Fruit fly (Drosophila melanogaster) whole organism, embryonic: ENCODE results near the gene Mrtf.

Experiments
- Ada2b ChIP-seq: fragments of 200-800 bp; sonication (Bioruptor generic); IDR thresholded peaks from 2 replicates; pipeline ENCODE4 v1.3.6; 2022; ENCODE audit warnings: missing biosample characterization, missing genetic modification characterization
- Antp ChIP-seq: fragments of 200-800 bp; sonication (Bioruptor generic); optimal IDR thresholded peaks from 3 replicates; lab custom pipeline; 2016; ENCODE audit warnings: missing biosample characterization, missing genetic modification characterization
- BtbVII ChIP-seq: fragments of 200-800 bp; sonication (Bioruptor generic); optimal IDR thresholded peaks from 3 replicates; lab custom pipeline; 2017; ENCODE audit warnings: missing biosample characterization, mild to moderate bottlenecking, missing genetic modification characterization
- CG1024 ChIP-seq: fragments of 200-800 bp; sonication (Bioruptor generic); IDR thresholded peaks from 2 replicates; pipeline ENCODE4 v1.3.6; 2022; ENCODE audit warnings: missing biosample characterization, missing genetic modification characterization
- CG10274 ChIP-seq: fragments of 200-800 bp; sonication (Bioruptor generic); optimal IDR thresholded peaks from 3 replicates; lab custom pipeline; 2017; ENCODE audit warnings: missing biosample characterization, mild to moderate bottlenecking, missing genetic modification characterization
- CG10366 ChIP-seq: fragments of 200-800 bp; sonication (Bioruptor generic); IDR thresholded peaks from 2 replicates; pipeline ENCODE4 v1.3.6; 2022; ENCODE audit warnings: missing biosample characterization, missing genetic modification characterization
- CG11093 ChIP-seq: fragments of 200-800 bp; sonication (Bioruptor generic); IDR thresholded peaks from 3 replicates; pipeline ENCODE4 v1.3.6; 2022; ENCODE audit warnings: missing biosample characterization, missing genetic modification characterization
- CG11723 ChIP-seq: fragments of 200-800 bp; sonication (Bioruptor generic); optimal IDR thresholded peaks from 2 replicates; lab custom pipeline; 2017; ENCODE audit warnings: missing biosample characterization, mild to moderate bottlenecking, missing genetic modification characterization
- CG12071 ChIP-seq: fragments of 200-800 bp; sonication (Bioruptor generic); optimal IDR thresholded peaks from 3 replicates; lab custom pipeline; 2018; ENCODE audit warnings: missing biosample characterization, mild to moderate bottlenecking, missing genetic modification characterization
- CG12744 ChIP-seq: fragments of 200-800 bp; sonication (Bioruptor generic); optimal IDR thresholded peaks from 2 replicates; lab custom pipeline; 2016; ENCODE audit warnings: missing biosample characterization, missing genetic modification characterization
- CG13123 ChIP-seq: fragments of 200-800 bp; sonication (Bioruptor generic); optimal IDR thresholded peaks from 2 replicates; lab custom pipeline; 2016; ENCODE audit warnings: missing biosample characterization, missing genetic modification characterization
- CG14860 ChIP-seq: fragments of 200-800 bp; sonication (Bioruptor generic); IDR thresholded peaks from 3 replicates; pipeline ENCODE4 v1.3.6; 2022; ENCODE audit warnings: missing biosample characterization, missing genetic modification characterization; ENCODE audit not compliant: partially characterized antibody
- CG16779 ChIP-seq: fragments of 200-800 bp; sonication (Bioruptor generic); IDR thresholded peaks from 2 replicates; pipeline ENCODE4 v1.3.6; 2022; ENCODE audit warnings: missing biosample characterization, missing genetic modification characterization
- CG17385 ChIP-seq: fragments of 200-800 bp; sonication (Bioruptor generic); optimal IDR thresholded peaks from 3 replicates; lab custom pipeline; 2018; ENCODE audit warnings: missing biosample characterization, mild to moderate bottlenecking, missing genetic modification characterization
- CG17612 ChIP-seq: fragments of 200-800 bp; sonication (Bioruptor generic); IDR thresholded peaks from 2 replicates; pipeline ENCODE4 v1.3.6; 2022; ENCODE audit warnings: missing biosample characterization, missing genetic modification characterization
- CG32532 ChIP-seq: fragments of 200-800 bp; sonication (Bioruptor generic); IDR thresholded peaks from 2 replicates; pipeline ENCODE4 v1.3.6; 2022; ENCODE audit warnings: missing biosample characterization, missing genetic modification characterization
- CG4820 ChIP-seq: fragments of 200-800 bp; sonication (Bioruptor generic); optimal IDR thresholded peaks from 3 replicates; lab custom pipeline; 2016; ENCODE audit warnings: missing biosample characterization, missing genetic modification characterization
- CG5953 ChIP-seq: fragments of 200-800 bp; sonication (Bioruptor generic); IDR thresholded peaks from 2 replicates; pipeline ENCODE4 v1.3.6; 2022; ENCODE audit warnings: missing biosample characterization, missing genetic modification characterization
- CG6654 ChIP-seq: fragments of 200-800 bp; sonication (Bioruptor generic); optimal IDR thresholded peaks from 2 replicates; lab custom pipeline; 2017; ENCODE audit warnings: missing biosample characterization, mild to moderate bottlenecking, missing genetic modification characterization
- CG9876 ChIP-seq: fragments of 200-800 bp; sonication (Bioruptor generic); optimal IDR thresholded peaks from 2 replicates; lab custom pipeline; 2016; ENCODE audit warnings: missing biosample characterization, missing genetic modification characterization
- CoRest ChIP-seq: fragments of 200-800 bp; sonication (Bioruptor generic); optimal IDR thresholded peaks from 3 replicates; lab custom pipeline; 2018; ENCODE audit warnings: missing biosample characterization, mild to moderate bottlenecking, missing genetic modification characterization, moderate library complexity
- CrebB ChIP-seq: fragments of 200-800 bp; sonication (Bioruptor generic); optimal IDR thresholded peaks from 3 replicates; lab custom pipeline; 2018; ENCODE audit warnings: missing biosample characterization, mild to moderate bottlenecking, missing genetic modification characterization
- Dip3 ChIP-seq: fragments of 200-800 bp; sonication (Bioruptor generic); optimal IDR thresholded peaks from 3 replicates; lab custom pipeline; 2016; ENCODE audit warnings: missing biosample characterization, missing genetic modification characterization
- Drgx ChIP-seq: fragments of 200-800 bp; sonication (Bioruptor generic); IDR thresholded peaks from 2 replicates; pipeline ENCODE4 v1.3.6; 2022; ENCODE audit warnings: missing biosample characterization, missing genetic modification characterization
- Fer1 ChIP-seq: fragments of 200-800 bp; sonication (Bioruptor generic); optimal IDR thresholded peaks from 2 replicates; lab custom pipeline; 2017; ENCODE audit warnings: missing biosample characterization, mild to moderate bottlenecking, missing genetic modification characterization
- HLH54F ChIP-seq: fragments of 200-800 bp; sonication (Bioruptor generic); optimal IDR thresholded peaks from 3 replicates; lab custom pipeline; 2016; ENCODE audit warnings: missing biosample characterization, missing genetic modification characterization
- Hand ChIP-seq: fragments of 200-800 bp; sonication (Bioruptor generic); optimal IDR thresholded peaks from 2 replicates; lab custom pipeline; 2017; ENCODE audit warnings: mild to moderate bottlenecking, missing biosample characterization, missing genetic modification reagents, missing genetic modification characterization
- Hmx ChIP-seq: fragments of 200-800 bp; sonication (Bioruptor generic); optimal IDR thresholded peaks from 2 replicates; lab custom pipeline; 2016; ENCODE audit warnings: missing biosample characterization, missing genetic modification characterization
- Hr3 ChIP-seq: fragments of 200-800 bp; sonication (Bioruptor generic); optimal IDR thresholded peaks from 3 replicates; lab custom pipeline; 2016; ENCODE audit warnings: missing biosample characterization, missing genetic modification characterization
- MBD-R2 ChIP-seq: fragments of 200-800 bp; sonication (Bioruptor generic); IDR thresholded peaks from 2 replicates; pipeline ENCODE4 v1.3.6; 2022; ENCODE audit warnings: missing biosample characterization, missing genetic modification characterization
- Max ChIP-seq: fragments of 200-800 bp; sonication (Bioruptor generic); optimal IDR thresholded peaks from 2 replicates; lab custom pipeline; 2016; ENCODE audit warnings: missing biosample characterization, mild to moderate bottlenecking, missing genetic modification characterization
- NFAT ChIP-seq: fragments of 200-800 bp; sonication (Bioruptor generic); IDR thresholded peaks from 2 replicates; pipeline ENCODE4 v1.3.6; 2022; ENCODE audit warnings: missing biosample characterization, missing genetic modification characterization
- Pdp1 ChIP-seq, 2 experiments: fragments of 200-800 bp; sonication (Bioruptor generic); optimal IDR thresholded peaks; 3 replicates each; lab custom pipeline; 2016; ENCODE audit warnings: missing biosample characterization in 2 of 2, missing genetic modification characterization in 2 of 2, mild to moderate bottlenecking in 1 of 2, moderate library complexity in 1 of 2
- Spps ChIP-seq: fragments of 200-800 bp; sonication (Bioruptor generic); optimal IDR thresholded peaks from 2 replicates; lab custom pipeline; 2018; ENCODE audit warnings: missing biosample characterization, mild to moderate bottlenecking, missing genetic modification characterization
- Stat92E ChIP-seq, 3 experiments: fragments of >200 bp in 2 of 3; fragments of 200-800 bp in 1 of 3; sonication (Bioruptor generic) in 1 of 3; optimal IDR thresholded peaks; 2 replicates each; lab custom pipeline; 2017 to 2019; ENCODE audit warnings: missing biosample characterization in 3 of 3, missing genetic modification characterization in 3 of 3, mild to moderate bottlenecking in 1 of 3, moderate library complexity in 1 of 3
- ac ChIP-seq: fragments of 200-800 bp; sonication (Bioruptor generic); optimal IDR thresholded peaks from 3 replicates; lab custom pipeline; 2017; ENCODE audit warnings: missing biosample characterization, mild to moderate bottlenecking, missing genetic modification characterization
- bbx ChIP-seq: fragments of 200-800 bp; sonication (Bioruptor generic); IDR thresholded peaks from 2 replicates; pipeline ENCODE4 v1.3.6; 2022; ENCODE audit warnings: missing biosample characterization, missing genetic modification characterization; ENCODE audit not compliant: partially characterized antibody
- bcd ChIP-seq: fragments of 200-800 bp; sonication (Bioruptor generic); optimal IDR thresholded peaks from 2 replicates; lab custom pipeline; 2017; ENCODE audit warnings: missing biosample characterization, mild to moderate bottlenecking, missing genetic modification characterization
- chinmo ChIP-seq: fragments of 200-800 bp; sonication (Bioruptor generic); IDR thresholded peaks from 4 replicates; pipeline ENCODE4 v1.3.6; 2022; ENCODE audit warnings: missing biosample characterization, missing genetic modification characterization; ENCODE audit not compliant: partially characterized antibody
- hb ChIP-seq: fragments of 200-800 bp; sonication (Bioruptor generic); IDR thresholded peaks from 3 replicates; pipeline ENCODE4 v1.3.6; 2022; ENCODE audit warnings: missing biosample characterization, missing genetic modification characterization; ENCODE audit not compliant: partially characterized antibody
- kay ChIP-seq: fragments of 200-800 bp; sonication (Bioruptor generic); optimal IDR thresholded peaks from 2 replicates; lab custom pipeline; 2016; ENCODE audit warnings: missing biosample characterization, missing genetic modification characterization
- kni ChIP-seq: fragments of 200-800 bp; sonication (Bioruptor generic); optimal IDR thresholded peaks from 3 replicates; lab custom pipeline; 2017; ENCODE audit warnings: mild to moderate bottlenecking, missing biosample characterization, missing genetic modification reagents, missing genetic modification characterization
- mam ChIP-seq: fragments of 200-800 bp; sonication (Bioruptor generic); optimal IDR thresholded peaks from 3 replicates; lab custom pipeline; 2016; ENCODE audit warnings: missing biosample characterization, missing genetic modification characterization
- nerfin-1 ChIP-seq: fragments of 200-800 bp; sonication (Bioruptor generic); optimal IDR thresholded peaks from 3 replicates; lab custom pipeline; 2019; ENCODE audit warnings: missing biosample characterization, mild to moderate bottlenecking, missing genetic modification characterization, moderate library complexity
- pnt ChIP-seq: fragments of 200-800 bp; sonication (Bioruptor generic); optimal IDR thresholded peaks from 3 replicates; lab custom pipeline; 2016; ENCODE audit warnings: missing biosample characterization, missing genetic modification characterization
- psq ChIP-seq: fragments of 200-800 bp; sonication (Bioruptor generic); optimal IDR thresholded peaks from 2 replicates; lab custom pipeline; 2017; ENCODE audit warnings: missing biosample characterization, missing genetic modification characterization
- slbo ChIP-seq: fragments of 200-800 bp; sonication (Bioruptor generic); IDR thresholded peaks from 2 replicates; pipeline ENCODE4 v1.3.6; 2022; ENCODE audit warnings: missing biosample characterization, missing genetic modification characterization
- tgo ChIP-seq: fragments of 200-800 bp; sonication (Bioruptor generic); IDR thresholded peaks from 3 replicates; pipeline ENCODE4 v1.3.6; 2022; ENCODE audit warnings: missing biosample characterization, missing genetic modification characterization
- trem ChIP-seq: fragments of 200-800 bp; optimal IDR thresholded peaks from 3 replicates; lab custom pipeline; 2019; ENCODE audit warnings: missing biosample characterization, mild to moderate bottlenecking, missing genetic modification characterization, moderate library complexity
- ttk ChIP-seq: fragments of 200-800 bp; sonication (Bioruptor generic); IDR thresholded peaks from 2 replicates; pipeline ENCODE4 v2.1.2; 2022; ENCODE audit warnings: missing biosample characterization, missing genetic modification characterization

Mrtf gene

DNA sequence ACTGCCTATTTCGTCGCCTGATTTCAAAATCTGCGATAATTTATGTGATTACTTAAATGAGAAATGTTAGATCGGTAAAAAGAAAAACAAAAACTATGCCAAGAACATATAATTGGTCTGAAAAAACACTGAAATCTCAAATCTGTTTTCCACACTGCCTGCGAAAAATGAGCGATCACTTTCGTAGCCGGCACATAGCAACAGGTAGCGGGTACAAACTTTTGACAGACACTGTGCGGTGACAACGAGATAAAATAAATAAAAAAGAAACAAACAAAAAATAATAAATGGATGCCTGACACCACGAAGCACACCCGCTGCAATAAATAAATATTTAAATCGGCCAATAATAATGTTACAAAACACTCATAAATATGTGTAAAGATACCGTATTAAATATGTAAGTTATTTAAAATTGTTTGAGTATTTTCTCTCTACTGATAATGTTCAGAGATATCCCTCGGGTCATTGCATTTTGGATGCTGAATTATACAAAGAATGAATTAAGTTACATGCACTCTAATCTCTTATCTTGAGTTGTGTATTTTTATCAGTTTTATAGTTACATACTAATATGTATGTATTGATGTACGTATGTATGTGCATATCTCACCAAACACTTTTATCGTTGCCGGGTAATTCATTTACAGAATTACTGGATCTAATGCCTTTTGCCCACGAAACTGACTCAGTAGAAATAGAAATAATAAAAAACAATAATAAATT, 1.2 kb downstream of the Mrtf start (continued):
- TF ChIP-seq bbx (GFP tag; lab: Robert Waterston, UW) (no peak), Max (GFP tag; lab: Kevin White, UChicago) (no peak), kay (no peak), CG10366 (no peak; the same call in 1 of the 2 replicates), CG12071 (GFP tag; lab: Kevin White, UChicago) (no peak), CG4820 (no peak), CG5953 (GFP tag; lab: Robert Waterston, UW) (no peak), Hr3 (GFP tag; lab: Kevin White, UChicago) (peak; percentile 3), slbo (peak; percentile 64), psq (GFP tag; lab: Kevin White, UChicago) (no peak), CG10274 (GFP tag; lab: Kevin White, UChicago) (no peak), NFAT (GFP tag; lab: Robert Waterston, UW) (peak; percentile 38; the same call in 1 of the 2 replicates), hb (no peak), BtbVII (GFP tag; lab: Kevin White, UChicago) (no peak), CG32532 (GFP tag; lab: Robert Waterston, UW) (peak; percentile 32; the same call in 1 of the 2 replicates), MBD-R2 (GFP tag; lab: Robert Waterston, UW) (no peak), pnt (GFP tag; lab: Kevin White, UChicago) (peak; percentile 6), Drgx (0 out of 2 replicates have a peak, but pooled peaks have one; percentile 22), Dip3 (GFP tag; lab: Kevin White, UChicago) (peak; percentile 5), Ada2b (GFP tag; lab: Robert Waterston, UW) (peak; percentile 37; the same call in 1 of the 2 replicates), tgo (GFP tag; lab: Robert Waterston, UW) (peak; percentile 33; the same call in 2 of the 3 replicates), CG16779 (no peak), ac (no peak), CG13123 (GFP tag; lab: Kevin White, UChicago) (no peak), chinmo (GFP tag; lab: Robert Waterston, UW) (no peak), CG11723 (GFP tag; lab: Kevin White, UChicago) (no peak), CoRest (tag; lab: Kevin White, UChicago) (no peak), Stat92E (GFP tag; optimal IDR thresholded peaks at IDR 0.05; lab: Kevin White, UChicago) (no peak), CG14860 (GFP tag; lab: Robert Waterston, UW) (no peak), trem (no peak), Spps (no peak), Antp (GFP tag; lab: Kevin White, UChicago) (peak; percentile 20), CG17612 (GFP tag; lab: Robert Waterston, UW) (no peak), Hand (no peak), mam (no peak), CG11093 (GFP tag; lab: Robert Waterston, UW) (no peak), CG12744 (no peak), ttk (no peak), bcd (GFP tag; lab: Kevin White, UChicago) (no peak), CrebB (tag; lab: Kevin White, UChicago) (no peak), CG1024 (GFP tag; lab: Robert Waterston, UW) (no peak), nerfin-1 (tag; lab: Kevin White, UChicago) (no peak), Hmx (no peak), CG9876 (GFP tag; lab: Kevin White, UChicago) (no peak), Pdp1 (GFP tag; optimal IDR thresholded peaks at IDR 0.05; lab: Kevin White, UChicago) (peak; percentile 8 to 16), HLH54F (GFP tag; lab: Kevin White, UChicago) (no peak), Fer1 (GFP tag; lab: Kevin White, UChicago) (no peak), CG17385 (GFP tag; lab: Kevin White, UChicago) (no peak), kni (GFP tag; lab: Kevin White, UChicago) (no peak), CG6654 (GFP tag; lab: Kevin White, UChicago) (no peak)
